Worm (Caenorhabditis elegans) whole organism, L2 larva: ENCODE data around the gene molo-1.

Experiments used
- R02D3.7 ChIP-seq: fragments of 150-350 bp; optimal IDR thresholded peaks from 2 replicates; lab custom pipeline; 2014; ENCODE audit warnings: missing biosample characterization, missing genetic modification characterization
- ama-1 ChIP-seq: fragments of 150-350 bp; optimal IDR thresholded peaks from 2 replicates; lab custom pipeline; 2018; ENCODE audit warnings: inconsistent platforms
- egl-27 ChIP-seq: sonication (generic microtip); optimal IDR thresholded peaks from 3 replicates; lab custom pipeline; 2017; ENCODE audit warnings: missing biosample characterization, missing genetic modification reagents, missing genetic modification characterization
- lin-13 ChIP-seq: fragments of 150-350 bp; optimal IDR thresholded peaks from 2 replicates; lab custom pipeline; 2014; ENCODE audit warnings: missing biosample characterization, missing genetic modification reagents, missing genetic modification characterization
- lin-39 ChIP-seq: fragments of 150-350 bp; optimal IDR thresholded peaks from 2 replicates; lab custom pipeline; 2014; ENCODE audit warnings: missing biosample characterization, missing genetic modification reagents, missing genetic modification characterization
- mab-5 ChIP-seq: fragments of 150-350 bp; optimal IDR thresholded peaks from 2 replicates; lab custom pipeline; 2014; ENCODE audit warnings: missing biosample characterization, missing genetic modification characterization
- unc-39 ChIP-seq: fragments of 150-350 bp; optimal IDR thresholded peaks from 2 replicates; lab custom pipeline; 2014; ENCODE audit warnings: missing biosample characterization, missing genetic modification characterization
- zag-1 ChIP-seq: fragments of 150-350 bp; optimal IDR thresholded peaks from 2 replicates; lab custom pipeline; 2014; ENCODE audit warnings: missing biosample characterization, missing genetic modification characterization
- ztf-11 ChIP-seq: sonication (generic microtip); optimal IDR thresholded peaks from 2 replicates; lab custom pipeline; 2017; ENCODE audit warnings: missing biosample characterization, missing genetic modification characterization

DNA sequence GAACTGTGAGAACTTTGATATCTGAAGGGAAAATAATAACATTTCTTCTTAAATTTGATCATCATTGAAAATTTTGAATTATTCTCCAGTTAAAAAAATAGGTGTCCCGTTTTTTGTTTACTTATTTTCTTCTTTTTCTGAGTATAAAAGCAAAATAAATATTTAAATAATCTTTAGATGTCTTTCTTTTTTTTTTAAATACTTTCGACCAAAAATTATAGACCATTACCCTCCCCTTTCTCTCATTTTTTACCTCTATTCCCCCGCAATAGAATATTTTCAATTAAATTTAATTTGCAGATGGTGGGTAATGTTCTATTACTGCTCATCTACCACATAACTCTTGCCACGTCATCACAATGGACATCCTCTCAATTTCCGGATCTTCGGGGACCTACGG lies at the start of gene molo-1:
- TF ChIP-seq ama-1 (lab: Kevin White, UChicago) (no peak), lin-13 (GFP tag; lab: Kevin White, UChicago) (no peak), ztf-11 (tag; lab: Kevin White, UChicago) (no peak), zag-1 (tag; lab: Kevin White, UChicago) (no peak), lin-39 (tag; lab: Kevin White, UChicago) (no peak), unc-39 (tag; lab: Kevin White, UChicago) (no peak), mab-5 (tag; lab: Kevin White, UChicago) (no peak), R02D3.7 (tag; lab: Kevin White, UChicago) (no peak), egl-27 (tag; lab: Kevin White, UChicago) (no peak)
